Worm (Caenorhabditis elegans) whole organism, mixed stage, embryonic: Measurements from ENCODE around the gene srh-138.

Source experiments
- ces-1 ChIP-seq: fragments of 150-350 bp; optimal IDR thresholded peaks from 2 replicates; lab custom pipeline; 2014; ENCODE audit warnings: missing biosample characterization, missing genetic modification reagents, missing genetic modification characterization
- lsy-2 ChIP-seq: fragments of 150-350 bp; optimal IDR thresholded peaks from 2 replicates; lab custom pipeline; 2014; ENCODE audit warnings: missing biosample characterization, missing genetic modification characterization
- mep-1 ChIP-seq: fragments of 150-350 bp; optimal IDR thresholded peaks from 2 replicates; lab custom pipeline; 2017; ENCODE audit warnings: missing biosample characterization, missing genetic modification reagents, missing genetic modification characterization, inconsistent platforms
- nhr-237 ChIP-seq: fragments of 150-350 bp; optimal IDR thresholded peaks from 2 replicates; lab custom pipeline; 2014; ENCODE audit warnings: missing biosample characterization, missing genetic modification characterization

DNA sequence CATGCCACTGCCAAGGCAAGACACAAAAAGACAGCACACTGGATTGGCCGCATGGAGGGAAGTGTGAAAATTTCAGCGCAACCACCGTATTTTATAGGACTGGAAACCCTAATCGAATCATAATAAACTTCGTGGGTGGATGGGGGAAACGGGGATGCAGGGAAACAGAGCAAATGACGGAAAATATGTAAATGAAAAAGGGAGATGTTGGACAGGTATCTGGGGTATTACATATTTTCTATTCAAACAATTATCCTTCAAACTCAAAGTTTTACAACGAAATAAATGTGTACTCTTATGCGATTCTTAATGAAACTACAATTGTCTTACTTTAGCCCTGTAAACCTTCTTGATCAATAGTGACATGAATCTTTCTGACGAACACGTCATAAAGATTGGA, 51.0 kb downstream of the srh-138 start, which contains the start of gene F26D2.16:
- no peak for TF ChIP-seq lsy-2
- TF ChIP-seq nhr-237 (tag; lab: Kevin White, UChicago): no peak
- TF ChIP-seq ces-1 (GFP tag; lab: Kevin White, UChicago): no peak
- TF ChIP-seq mep-1: no peak
